Worm (Caenorhabditis elegans) whole organism, L3 larva: ENCODE data around the gene rsd-3.
A peak's percentile ranks its signal among the peaks of the same experiment; 100 is the strongest.

Experiments used
- R02D3.7 ChIP-seq: fragments of 150-350 bp; optimal IDR thresholded peaks from 2 replicates; lab custom pipeline; 2014; ENCODE audit warnings: missing biosample characterization, missing genetic modification characterization
- ZK546.5 ChIP-seq: sonication (generic microtip); optimal IDR thresholded peaks from 2 replicates; lab custom pipeline; 2017; ENCODE audit warnings: missing biosample characterization, missing genetic modification characterization
- aly-2 ChIP-seq: fragments of 150-350 bp; optimal IDR thresholded peaks from 2 replicates; lab custom pipeline; 2014; ENCODE audit warnings: missing biosample characterization, missing genetic modification characterization
- ceh-16 ChIP-seq: sonication (generic microtip); optimal IDR thresholded peaks from 2 replicates; lab custom pipeline; 2017; ENCODE audit warnings: missing biosample characterization, missing genetic modification characterization
- ceh-28 ChIP-seq: fragments of 150-350 bp; optimal IDR thresholded peaks from 2 replicates; lab custom pipeline; 2014; ENCODE audit warnings: missing biosample characterization, missing genetic modification reagents, missing genetic modification characterization
- ceh-82 ChIP-seq: fragments of 150-350 bp; optimal IDR thresholded peaks from 2 replicates; lab custom pipeline; 2014; ENCODE audit warnings: missing biosample characterization, missing genetic modification characterization
- ceh-9 ChIP-seq: sonication (generic microtip); optimal IDR thresholded peaks from 2 replicates; lab custom pipeline; 2018; ENCODE audit warnings: missing biosample characterization, missing genetic modification characterization
- daf-12 ChIP-seq: fragments of 150-350 bp; optimal IDR thresholded peaks from 2 replicates; lab custom pipeline; 2014; ENCODE audit warnings: missing biosample characterization, missing genetic modification reagents, missing genetic modification characterization
- egl-27 ChIP-seq: sonication (generic microtip); optimal IDR thresholded peaks from 4 replicates; lab custom pipeline; 2017; ENCODE audit warnings: missing biosample characterization, missing genetic modification reagents, missing genetic modification characterization
- egl-5 ChIP-seq: fragments of 150-350 bp; optimal IDR thresholded peaks from 2 replicates; lab custom pipeline; 2017; ENCODE audit warnings: missing biosample characterization, missing genetic modification reagents, missing genetic modification characterization, inconsistent platforms
- elt-1 ChIP-seq: fragments of 150-350 bp; optimal IDR thresholded peaks from 2 replicates; lab custom pipeline; 2014; ENCODE audit warnings: missing biosample characterization, missing genetic modification characterization
- elt-2 ChIP-seq: sonication (generic microtip); optimal IDR thresholded peaks from 2 replicates; lab custom pipeline; 2016; ENCODE audit warnings: missing genetic modification reagents, mild to moderate bottlenecking, missing genetic modification characterization, missing compliant biosample characterization
- elt-3 ChIP-seq, 3 experiments: fragments of 150-350 bp in 1 of 3; sonication (generic microtip) in 2 of 3; optimal IDR thresholded peaks; 2 replicates in 2 of 3; 4 replicates in 1 of 3; lab custom pipeline; 2014 to 2017; ENCODE audit warnings: missing biosample characterization in 3 of 3, missing genetic modification characterization in 3 of 3
- fkh-10 ChIP-seq: sonication (generic microtip); optimal IDR thresholded peaks from 2 replicates; lab custom pipeline; 2017; ENCODE audit warnings: missing biosample characterization, missing genetic modification reagents, missing genetic modification characterization
- fkh-2 ChIP-seq: fragments of 150-350 bp; optimal IDR thresholded peaks from 2 replicates; lab custom pipeline; 2014; ENCODE audit warnings: missing biosample characterization, missing genetic modification reagents, missing genetic modification characterization
- fos-1 ChIP-seq: fragments of 150-350 bp; optimal IDR thresholded peaks from 2 replicates; lab custom pipeline; 2014; ENCODE audit warnings: missing biosample characterization, missing genetic modification characterization
- hmg-11 ChIP-seq: sonication (generic microtip); optimal IDR thresholded peaks from 2 replicates; lab custom pipeline; 2016; ENCODE audit warnings: missing genetic modification characterization, missing compliant biosample characterization
- jun-1 ChIP-seq: fragments of 150-350 bp; optimal IDR thresholded peaks from 2 replicates; lab custom pipeline; 2014; ENCODE audit warnings: missing biosample characterization, missing genetic modification reagents, missing genetic modification characterization
- lin-15B ChIP-seq: fragments of 150-350 bp; optimal IDR thresholded peaks from 2 replicates; lab custom pipeline; 2014; ENCODE audit warnings: missing biosample characterization, missing genetic modification characterization
- lin-39 ChIP-seq: fragments of 150-350 bp; optimal IDR thresholded peaks from 2 replicates; lab custom pipeline; 2018; ENCODE audit warnings: missing biosample characterization, missing genetic modification reagents, missing genetic modification characterization
- lsy-12 ChIP-seq: sonication (generic microtip); optimal IDR thresholded peaks from 2 replicates; lab custom pipeline; 2016; ENCODE audit warnings: mild to moderate bottlenecking, missing genetic modification characterization, missing compliant biosample characterization
- mdl-1 ChIP-seq: fragments of 150-350 bp; optimal IDR thresholded peaks from 2 replicates; lab custom pipeline; 2014; ENCODE audit warnings: missing biosample characterization, missing genetic modification characterization
- mml-1 ChIP-seq: fragments of 150-350 bp; sonication (generic microtip); optimal IDR thresholded peaks from 3 replicates; lab custom pipeline; 2014; ENCODE audit warnings: missing biosample characterization, missing genetic modification characterization
- nfya-1 ChIP-seq: sonication (generic microtip); optimal IDR thresholded peaks from 2 replicates; lab custom pipeline; 2017; ENCODE audit warnings: missing genetic modification characterization, mild to moderate bottlenecking, missing compliant biosample characterization, antibody characterized with exemption, moderate library complexity; ENCODE audit not compliant: insufficient read depth
- nhr-11 ChIP-seq: fragments of 150-350 bp; optimal IDR thresholded peaks from 2 replicates; lab custom pipeline; 2014; ENCODE audit warnings: missing biosample characterization, missing genetic modification characterization
- nhr-12 ChIP-seq: fragments of 150-350 bp; optimal IDR thresholded peaks from 2 replicates; lab custom pipeline; 2014; ENCODE audit warnings: missing biosample characterization, missing genetic modification characterization
- nhr-23 ChIP-seq: fragments of 150-350 bp; optimal IDR thresholded peaks from 2 replicates; lab custom pipeline; 2014; ENCODE audit warnings: missing biosample characterization, missing genetic modification reagents, missing genetic modification characterization
- nhr-237 ChIP-seq: fragments of 150-350 bp; optimal IDR thresholded peaks from 2 replicates; lab custom pipeline; 2014; ENCODE audit warnings: missing biosample characterization, missing genetic modification characterization
- nhr-25 ChIP-seq: sonication (generic microtip); optimal IDR thresholded peaks from 2 replicates; lab custom pipeline; 2017; ENCODE audit warnings: missing biosample characterization, missing genetic modification characterization
- nhr-43 ChIP-seq: sonication (generic microtip); optimal IDR thresholded peaks from 2 replicates; lab custom pipeline; 2016; ENCODE audit warnings: mild to moderate bottlenecking, missing genetic modification characterization, missing compliant biosample characterization; ENCODE audit not compliant: poor library complexity, severe bottlenecking
- nhr-67 ChIP-seq: fragments of 150-350 bp; optimal IDR thresholded peaks from 2 replicates; lab custom pipeline; 2014; ENCODE audit warnings: missing biosample characterization, missing genetic modification characterization
- nhr-76 ChIP-seq: fragments of 150-350 bp; sonication (generic microtip); optimal IDR thresholded peaks from 5 replicates; lab custom pipeline; 2014; ENCODE audit warnings: missing biosample characterization, missing genetic modification characterization
- nhr-77 ChIP-seq: fragments of 150-350 bp; optimal IDR thresholded peaks from 2 replicates; lab custom pipeline; 2014; ENCODE audit warnings: missing biosample characterization, missing genetic modification characterization
- pha-4 ChIP-seq: fragments of 150-350 bp; optimal IDR thresholded peaks from 2 replicates; lab custom pipeline; 2014; ENCODE audit warnings: missing biosample characterization, missing genetic modification reagents, missing genetic modification characterization
- pqm-1 ChIP-seq: fragments of 150-350 bp; optimal IDR thresholded peaks from 2 replicates; lab custom pipeline; 2017; ENCODE audit warnings: missing biosample characterization, missing genetic modification characterization, inconsistent platforms
- sea-2 ChIP-seq: fragments of 150-350 bp; sonication (generic microtip); optimal IDR thresholded peaks from 4 replicates; lab custom pipeline; 2014; ENCODE audit warnings: missing biosample characterization, missing genetic modification reagents, missing genetic modification characterization
- skn-1 ChIP-seq: fragments of 150-350 bp; optimal IDR thresholded peaks from 2 replicates; lab custom pipeline; 2014; ENCODE audit warnings: missing biosample characterization, missing genetic modification characterization
- snpc-4 ChIP-seq: fragments of 150-350 bp; optimal IDR thresholded peaks from 2 replicates; lab custom pipeline; 2014; ENCODE audit warnings: missing biosample characterization, missing genetic modification characterization
- tbx-2 ChIP-seq: sonication (generic microtip); optimal IDR thresholded peaks from 2 replicates; lab custom pipeline; 2016; ENCODE audit warnings: mild to moderate bottlenecking, missing genetic modification characterization, missing compliant biosample characterization
- unc-39 ChIP-seq: sonication (generic microtip); optimal IDR thresholded peaks from 4 replicates; lab custom pipeline; 2017; ENCODE audit warnings: missing biosample characterization, missing genetic modification characterization
- unc-62 ChIP-seq: fragments of 150-350 bp; sonication (generic microtip); optimal IDR thresholded peaks from 4 replicates; lab custom pipeline; 2014; ENCODE audit warnings: missing biosample characterization, missing genetic modification reagents, missing genetic modification characterization
- zag-1 ChIP-seq: fragments of 150-350 bp; optimal IDR thresholded peaks from 2 replicates; lab custom pipeline; 2014; ENCODE audit warnings: missing biosample characterization, missing genetic modification characterization
- ztf-4 ChIP-seq: fragments of 150-350 bp; optimal IDR thresholded peaks from 2 replicates; lab custom pipeline; 2014; ENCODE audit warnings: missing biosample characterization, missing genetic modification characterization

Gene rsd-3

DNA sequence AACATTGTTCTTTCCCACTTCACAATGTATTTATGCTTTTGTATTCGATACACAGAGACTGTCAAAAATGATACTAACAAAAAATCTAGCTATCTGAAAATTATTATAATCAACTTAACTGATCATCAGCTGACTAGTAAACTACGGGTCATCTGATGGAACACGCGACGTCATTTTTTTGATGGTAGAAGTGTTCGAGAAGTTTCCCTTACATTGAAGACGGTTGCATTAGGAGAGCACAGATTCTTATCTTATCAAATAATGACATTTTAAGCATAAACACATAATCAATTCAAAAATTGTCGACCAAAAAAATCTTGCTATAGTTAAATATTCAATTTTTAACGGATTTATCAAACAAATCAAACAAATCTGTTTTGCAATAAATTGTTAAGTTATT is 5.6 kb upstream of the rsd-3 start:
- TF ChIP-seq egl-27 (tag; lab: Kevin White, UChicago) (no peak), skn-1 (tag; lab: Kevin White, UChicago) (peak; percentile 6), ceh-16 (no peak), unc-39 (tag; lab: Kevin White, UChicago) (no peak), fos-1 (tag; lab: Kevin White, UChicago) (no peak), ZK546.5 (no peak), mml-1 (tag; lab: Kevin White, UChicago) (no peak), jun-1 (tag; lab: Kevin White, UChicago) (peak; percentile 48), nfya-1 (tag; lab: Kevin White, UChicago) (no peak), ztf-4 (tag; lab: Kevin White, UChicago) (no peak), R02D3.7 (tag; lab: Kevin White, UChicago) (no peak), elt-1 (tag; lab: Kevin White, UChicago) (no peak), zag-1 (tag; lab: Kevin White, UChicago) (no peak), daf-12 (tag; lab: Kevin White, UChicago) (no peak), nhr-23 (tag; lab: Kevin White, UChicago) (no peak), ceh-28 (tag; lab: Kevin White, UChicago) (no peak), tbx-2 (tag; lab: Kevin White, UChicago) (no peak), nhr-77 (tag; lab: Kevin White, UChicago) (no peak), ceh-82 (tag; lab: Kevin White, UChicago) (no peak), elt-3 (tag; optimal IDR thresholded peaks at IDR 0.05; lab: Kevin White, UChicago) (no peak), unc-62 (GFP tag; lab: Kevin White, UChicago) (no peak), pqm-1 (tag; lab: Kevin White, UChicago) (peak; percentile 8), nhr-67 (tag; lab: Kevin White, UChicago) (no peak), egl-5 (tag; lab: Kevin White, UChicago) (no peak), lsy-12 (tag; lab: Kevin White, UChicago) (no peak), nhr-25 (tag; lab: Kevin White, UChicago) (no peak), sea-2 (GFP tag; lab: Kevin White, UChicago) (no peak), nhr-43 (tag; lab: Kevin White, UChicago) (no peak), hmg-11 (tag; lab: Kevin White, UChicago) (no peak), fkh-10 (GFP tag; lab: Kevin White, UChicago) (no peak), pha-4 (peak; percentile 42), nhr-12 (no peak), nhr-11 (tag; lab: Kevin White, UChicago) (no peak), nhr-76 (tag; lab: Kevin White, UChicago) (no peak), fkh-2 (tag; lab: Kevin White, UChicago) (no peak), elt-2 (tag; lab: Kevin White, UChicago) (peak; percentile 92), ceh-9 (tag; lab: Kevin White, UChicago) (no peak), nhr-237 (tag; lab: Kevin White, UChicago) (no peak), aly-2 (tag; lab: Kevin White, UChicago) (no peak), mdl-1 (no peak), lin-39 (tag; lab: Kevin White, UChicago) (no peak), lin-15B (tag; lab: Kevin White, UChicago) (no peak), snpc-4 (tag; lab: Kevin White, UChicago) (no peak)

DNA sequence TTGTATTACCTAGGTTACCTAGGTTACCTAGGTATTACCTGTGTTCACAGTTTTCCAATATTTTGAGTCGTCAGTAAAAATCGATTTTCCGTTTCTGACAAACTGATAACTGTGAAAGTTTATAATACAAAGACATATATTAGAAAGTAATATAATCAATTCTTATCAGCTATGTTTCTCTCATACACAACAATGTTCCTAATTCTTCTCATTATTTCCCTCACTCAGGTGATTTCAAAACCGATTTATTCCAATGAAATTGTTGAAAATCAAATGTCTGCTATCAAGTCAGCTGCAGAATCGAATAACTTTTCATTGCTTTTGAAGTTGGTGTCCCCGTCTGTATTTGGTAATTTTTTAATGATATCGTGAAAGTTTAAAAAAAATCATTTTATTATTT is 5.8 kb downstream of the rsd-3 start, which contains the start of gene C34E11.4:
Gene C34E11.4 (plus strand): TSS at position 154 of the 400 bp plus-strand sequence.
- TF ChIP-seq nhr-237 (tag; lab: Kevin White, UChicago) (no peak), elt-2 (tag; lab: Kevin White, UChicago) (peak; percentile 43)
